Worm (Caenorhabditis elegans): Measurements from ENCODE around the gene H40L08.1.

The H40L08.1 gene

DNA sequence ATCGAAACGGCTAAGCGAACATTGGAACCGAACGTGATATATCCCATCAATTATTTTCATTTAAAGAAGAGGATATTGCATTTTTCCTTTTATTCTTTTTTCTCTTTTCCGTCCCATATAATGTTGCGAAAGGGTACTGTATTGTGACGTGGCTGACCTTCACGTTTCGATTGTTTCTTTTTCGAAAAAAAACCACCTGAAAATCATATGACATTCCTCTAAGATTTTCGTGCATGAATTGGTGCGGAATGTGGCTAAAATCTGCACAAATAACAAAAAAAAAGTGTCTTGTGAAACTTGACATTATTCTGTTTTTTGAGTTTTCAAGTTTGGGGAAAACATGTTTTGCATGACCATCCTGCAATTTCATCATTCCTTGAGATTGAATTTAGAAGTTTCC is 5.6 kb downstream of the H40L08.1 start:
- no peak for TF ChIP-seq lin-13 (GFP tag; optimal IDR thresholded peaks at IDR 0.05)
- no peak for TF ChIP-seq skn-1 (tag; optimal IDR thresholded peaks at IDR 0.05)
- TF ChIP-seq peb-1 (tag; optimal IDR thresholded peaks at IDR 0.05) = no peak
- no peak for TF ChIP-seq Y55F3AM.14 (GFP tag; optimal IDR thresholded peaks at IDR 0.05)
- no peak for TF ChIP-seq alr-1 (tag; optimal IDR thresholded peaks at IDR 0.05)
- TF ChIP-seq nhr-23 (tag; optimal IDR thresholded peaks at IDR 0.05) = no peak

DNA sequence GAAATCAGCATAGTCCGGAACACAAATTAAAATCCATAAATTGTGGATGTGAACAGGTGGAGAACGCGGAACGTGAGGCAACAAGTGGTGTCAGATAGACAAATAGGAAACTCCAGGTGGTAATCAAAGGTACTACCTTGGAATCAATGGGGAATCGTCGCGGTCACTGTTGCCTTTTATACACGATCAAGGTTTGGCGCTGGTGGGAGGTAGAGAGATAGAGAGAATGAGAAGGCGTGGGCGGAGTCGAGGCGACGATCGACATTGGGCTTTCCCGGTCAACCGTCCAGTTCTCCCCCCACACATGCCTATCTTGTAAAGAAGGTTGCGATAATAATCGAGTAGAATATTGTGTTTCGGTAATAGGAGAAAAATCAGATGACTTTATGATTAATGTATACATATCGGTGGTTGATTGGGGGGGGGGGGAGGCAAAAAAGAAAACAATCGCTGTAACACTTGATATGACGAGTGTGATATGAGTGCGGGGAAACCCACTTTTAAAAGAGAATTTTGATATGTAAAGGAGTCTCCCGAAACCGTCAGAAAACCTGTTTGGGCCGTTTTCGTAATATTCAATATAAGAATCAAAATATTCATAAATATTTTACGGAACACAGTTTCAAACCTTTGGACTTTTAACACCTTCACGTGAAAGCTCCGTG is 6.2 kb downstream of the H40L08.1 start, which contains the start of the genes H40L08.8, H40L08.2 and H40L08.7:
Gene H40L08.8, minus strand, starts transcription at position 37 of the 665 bp plus-strand sequence.
Gene H40L08.2, minus strand, starts transcription at position 148 of the 665 bp plus-strand sequence.
Gene H40L08.7, minus strand, starts transcription at position 148 of the 665 bp plus-strand sequence.
- TF ChIP-seq unc-55 (GFP tag; optimal IDR thresholded peaks at IDR 0.05) (no peak), elt-3 (tag; optimal IDR thresholded peaks at IDR 0.05) (no peak), ama-1 (optimal IDR thresholded peaks at IDR 0.05) (peak; percentile 90), mab-5 (tag; optimal IDR thresholded peaks at IDR 0.05) (no peak), gmeb-1 (tag; optimal IDR thresholded peaks at IDR 0.05) (peak; percentile 5), sem-4 (tag; optimal IDR thresholded peaks at IDR 0.05) (no peak), R02D3.7 (tag; optimal IDR thresholded peaks at IDR 0.05) (no peak), snpc-4 (tag; optimal IDR thresholded peaks at IDR 0.05) (no peak), ztf-4 (tag; optimal IDR thresholded peaks at IDR 0.05) (no peak), nhr-77 (tag; optimal IDR thresholded peaks at IDR 0.05) (no peak), lin-39 (tag; optimal IDR thresholded peaks at IDR 0.05) (no peak), nhr-10 (tag; optimal IDR thresholded peaks at IDR 0.05) (no peak), alr-1 (tag; optimal IDR thresholded peaks at IDR 0.05) (no peak), peb-1 (tag; optimal IDR thresholded peaks at IDR 0.05) (no peak), fos-1 (tag; optimal IDR thresholded peaks at IDR 0.05) (no peak), nhr-6 (tag; optimal IDR thresholded peaks at IDR 0.05) (no peak), ztf-1 (GFP tag; conservative IDR thresholded peaks at IDR 0.05) (no peak), blmp-1 (tag; optimal IDR thresholded peaks at IDR 0.05; ENCODE audit: insufficient read depth) (peak; percentile 67), lsy-2 (tag; optimal IDR thresholded peaks at IDR 0.05) (peak in 1 of 2 experiments; percentile 4), zag-1 (tag; optimal IDR thresholded peaks at IDR 0.05) (no peak), Y55F3AM.14 (GFP tag; optimal IDR thresholded peaks at IDR 0.05) (no peak), ceh-82 (tag; optimal IDR thresholded peaks at IDR 0.05) (no peak), lin-11 (tag; optimal IDR thresholded peaks at IDR 0.05) (no peak), crh-2 (tag; optimal IDR thresholded peaks at IDR 0.05) (no peak), sma-3 (GFP tag; optimal IDR thresholded peaks at IDR 0.05) (peak; percentile 57), nhr-129 (tag; optimal IDR thresholded peaks at IDR 0.05) (peak; percentile 19), elt-1 (tag; optimal IDR thresholded peaks at IDR 0.05) (no peak), nhr-25 (tag; optimal IDR thresholded peaks at IDR 0.05) (peak; percentile 79), sma-9 (GFP tag; optimal IDR thresholded peaks at IDR 0.05) (peak; percentile 81), sma-9 (tag; optimal IDR thresholded peaks at IDR 0.05) (no peak), F13H6.1 (tag; optimal IDR thresholded peaks at IDR 0.05) (peak; percentile 1), dmd-4 (tag; optimal IDR thresholded peaks at IDR 0.05) (no peak), unc-39 (tag; optimal IDR thresholded peaks at IDR 0.05) (no peak), aly-2 (tag; optimal IDR thresholded peaks at IDR 0.05) (no peak), nhr-23 (tag; optimal IDR thresholded peaks at IDR 0.05) (no peak), ztf-11 (tag; optimal IDR thresholded peaks at IDR 0.05) (no peak), ZK546.5 (tag; optimal IDR thresholded peaks at IDR 0.05) (no peak), nhr-237 (tag; optimal IDR thresholded peaks at IDR 0.05) (no peak), egl-27 (tag; optimal IDR thresholded peaks at IDR 0.05) (no peak), unc-62 (GFP tag; optimal IDR thresholded peaks at IDR 0.05) (no peak), nhr-12 (tag; optimal IDR thresholded peaks at IDR 0.05) (no peak), mbf-1 (tag; optimal IDR thresholded peaks at IDR 0.05) (no peak), skn-1 (tag; optimal IDR thresholded peaks at IDR 0.05) (no peak), C34F6.9 (tag; optimal IDR thresholded peaks at IDR 0.05) (no peak), mdl-1 (tag; optimal IDR thresholded peaks at IDR 0.05) (no peak), nhr-21 (tag; optimal IDR thresholded peaks at IDR 0.05) (peak; percentile 54), ceh-16 (tag; optimal IDR thresholded peaks at IDR 0.05) (peak; percentile 48), lin-13 (GFP tag; optimal IDR thresholded peaks at IDR 0.05) (no peak), nhr-11 (tag; optimal IDR thresholded peaks at IDR 0.05) (no peak)
